Fruit fly (Drosophila melanogaster): ENCODE results near the gene vrs.
A peak's percentile ranks its signal among the peaks of the same experiment; 100 is the strongest.

vrs gene

dm6 chr3R:12456370-12456940 lies 9.0 kb downstream of the vrs start, which contains the start of gene trus (continued):
- TF ChIP-seq Dp (GFP tag; optimal IDR thresholded peaks at IDR 0.05) (peak; percentile 87), CG7928 (GFP tag; optimal IDR thresholded peaks at IDR 0.05) (no peak), kni (GFP tag; optimal IDR thresholded peaks at IDR 0.05) (no peak), CG7839 (tag; optimal IDR thresholded peaks at IDR 0.05) (no peak), CG8478 (optimal IDR thresholded peaks at IDR 0.05) (no peak), eve (GFP tag; optimal IDR thresholded peaks at IDR 0.05) (no peak), Hmx (GFP tag; optimal IDR thresholded peaks at IDR 0.05) (no peak), nerfin-1 (tag; optimal IDR thresholded peaks at IDR 0.05) (no peak), CG10654 (GFP tag; optimal IDR thresholded peaks at IDR 0.05) (no peak), cg (GFP tag; optimal IDR thresholded peaks at IDR 0.05) (no peak), ewg (GFP tag; optimal IDR thresholded peaks at IDR 0.05) (no peak), onecut (GFP tag; IDR thresholded peaks at IDR 0.05) (peak; percentile 90), CG3163 (GFP tag; optimal IDR thresholded peaks at IDR 0.05) (no peak), CG14667 (GFP tag; IDR thresholded peaks at IDR 0.05) (no peak), sr (GFP tag; IDR thresholded peaks at IDR 0.05) (no peak), lilli (GFP tag; optimal IDR thresholded peaks at IDR 0.05) (no peak), rib (GFP tag; IDR thresholded peaks at IDR 0.05) (0 out of 2 replicates have a peak, but pooled peaks have one; percentile 8), bsh (GFP tag; optimal IDR thresholded peaks at IDR 0.05) (no peak), CG9932 (GFP tag; IDR thresholded peaks at IDR 0.05) (no peak), CG17802 (tag; optimal IDR thresholded peaks at IDR 0.05) (no peak), NC2α (GFP tag; optimal IDR thresholded peaks at IDR 0.05) (no peak), CG17385 (GFP tag; optimal IDR thresholded peaks at IDR 0.05) (no peak), NC2β (GFP tag; optimal IDR thresholded peaks at IDR 0.05) (no peak), CG7987 (GFP tag; optimal IDR thresholded peaks at IDR 0.05) (no peak), pho (GFP tag; optimal IDR thresholded peaks at IDR 0.05) (no peak), CG15601 (tag; optimal IDR thresholded peaks at IDR 0.05) (peak; percentile 89), pzg (GFP tag; optimal IDR thresholded peaks at IDR 0.05) (peak; percentile 70), danr (GFP tag; IDR thresholded peaks at IDR 0.05) (no peak), bab2 (GFP tag; optimal IDR thresholded peaks at IDR 0.05) (no peak), CG6791 (GFP tag; IDR thresholded peaks at IDR 0.05; ENCODE audit: partially characterized antibody) (peak; percentile 86), vnd (GFP tag; IDR thresholded peaks at IDR 0.05; ENCODE audit: partially characterized antibody) (peak; percentile 76), Elba2 (GFP tag; optimal IDR thresholded peaks at IDR 0.05) (no peak), gcm2 (GFP tag; optimal IDR thresholded peaks at IDR 0.05) (no peak), CG2120 (GFP tag; optimal IDR thresholded peaks at IDR 0.05) (peak; percentile 4), Med (GFP tag) (peak; percentile 35), CG13287 (GFP tag; IDR thresholded peaks at IDR 0.05; ENCODE audit: partially characterized antibody) (peak; percentile 95), Bdp1 (GFP tag; optimal IDR thresholded peaks at IDR 0.05) (no peak), MTF-1 (GFP tag; optimal IDR thresholded peaks at IDR 0.05; ENCODE audit: borderline replicate concordance) (no peak), CG4328 (GFP tag; optimal IDR thresholded peaks at IDR 0.05) (no peak), sim (GFP tag; IDR thresholded peaks at IDR 0.05) (no peak), CG1024 (GFP tag; IDR thresholded peaks at IDR 0.05) (no peak), CG8765 (GFP tag; IDR thresholded peaks at IDR 0.05) (no peak), usp (GFP tag; optimal IDR thresholded peaks at IDR 0.05) (no peak), CG16813 (GFP tag; IDR thresholded peaks at IDR 0.05; ENCODE audit: partially characterized antibody) (peak; percentile 73), Abd-B (GFP tag; optimal IDR thresholded peaks at IDR 0.05) (no peak), eyg (GFP tag; optimal IDR thresholded peaks at IDR 0.05) (no peak), jumu (GFP tag; optimal IDR thresholded peaks at IDR 0.05) (no peak), CG11695 (GFP tag; IDR thresholded peaks at IDR 0.05) (no peak), CG16863 (GFP tag; optimal IDR thresholded peaks at IDR 0.05) (no peak), Six4 (GFP tag; optimal IDR thresholded peaks at IDR 0.05) (no peak), CG9817 (tag; optimal IDR thresholded peaks at IDR 0.05) (no peak)
